Worm (Caenorhabditis elegans): ENCODE data around the gene eef-1A.1.

- no peak for TF ChIP-seq ama-1 (optimal IDR thresholded peaks at IDR 0.05)
- TF ChIP-seq ceh-36 (tag; optimal IDR thresholded peaks at IDR 0.05), result no peak
Measured at ce11 chrIII:6974952-6975351, 3.4 kb upstream of the eef-1A.1 start.

All from whole organism, early embryonic.